Worm (Caenorhabditis elegans): ENCODE data around the gene sfrp-1.

The sfrp-1 gene

DNA sequence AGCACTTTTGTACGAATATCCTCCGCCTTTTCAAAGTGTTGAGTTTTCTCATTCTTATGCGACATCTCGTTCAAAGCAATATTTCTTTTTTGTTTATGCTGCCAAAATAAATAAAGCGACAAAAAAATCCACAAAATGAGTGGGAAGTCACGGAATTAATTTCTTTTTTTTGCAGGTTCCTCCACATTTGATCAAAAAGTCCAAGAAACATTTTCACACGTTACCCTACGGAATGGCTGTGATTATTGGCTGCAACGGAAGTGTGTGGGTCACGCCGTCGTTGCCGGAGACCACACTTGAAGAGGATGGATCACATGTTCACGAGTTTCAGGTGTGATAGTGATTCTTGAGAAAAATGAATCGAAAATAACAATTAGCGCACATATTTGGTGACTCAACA, 14.3 kb upstream of the sfrp-1 start, which contains the start of gene Y73B6BL.22:
Gene Y73B6BL.22 (minus strand): TSS at position 101 of the 400 bp plus-strand sequence.
- TF ChIP-seq lin-11 (tag; optimal IDR thresholded peaks at IDR 0.05) (no peak), sem-4 (tag; optimal IDR thresholded peaks at IDR 0.05) (no peak), ceh-16 (tag; optimal IDR thresholded peaks at IDR 0.05) (no peak), lin-39 (tag; optimal IDR thresholded peaks at IDR 0.05) (no peak), mab-5 (tag; optimal IDR thresholded peaks at IDR 0.05) (no peak), ztf-1 (GFP tag; conservative IDR thresholded peaks at IDR 0.05) (no peak), fos-1 (tag; optimal IDR thresholded peaks at IDR 0.05) (no peak), C34F6.9 (tag; optimal IDR thresholded peaks at IDR 0.05) (no peak), crh-2 (tag; optimal IDR thresholded peaks at IDR 0.05) (no peak), lin-13 (GFP tag; optimal IDR thresholded peaks at IDR 0.05) (no peak), unc-39 (tag; optimal IDR thresholded peaks at IDR 0.05) (no peak), aly-2 (tag; optimal IDR thresholded peaks at IDR 0.05) (no peak), ceh-82 (tag; optimal IDR thresholded peaks at IDR 0.05) (no peak), nhr-23 (tag; optimal IDR thresholded peaks at IDR 0.05) (no peak), ZK546.5 (tag; optimal IDR thresholded peaks at IDR 0.05) (no peak), nhr-21 (tag; optimal IDR thresholded peaks at IDR 0.05) (no peak), sma-3 (GFP tag; optimal IDR thresholded peaks at IDR 0.05) (no peak), gmeb-1 (tag; optimal IDR thresholded peaks at IDR 0.05) (no peak), elt-1 (tag; optimal IDR thresholded peaks at IDR 0.05) (no peak), unc-55 (GFP tag; optimal IDR thresholded peaks at IDR 0.05) (no peak)

DNA sequence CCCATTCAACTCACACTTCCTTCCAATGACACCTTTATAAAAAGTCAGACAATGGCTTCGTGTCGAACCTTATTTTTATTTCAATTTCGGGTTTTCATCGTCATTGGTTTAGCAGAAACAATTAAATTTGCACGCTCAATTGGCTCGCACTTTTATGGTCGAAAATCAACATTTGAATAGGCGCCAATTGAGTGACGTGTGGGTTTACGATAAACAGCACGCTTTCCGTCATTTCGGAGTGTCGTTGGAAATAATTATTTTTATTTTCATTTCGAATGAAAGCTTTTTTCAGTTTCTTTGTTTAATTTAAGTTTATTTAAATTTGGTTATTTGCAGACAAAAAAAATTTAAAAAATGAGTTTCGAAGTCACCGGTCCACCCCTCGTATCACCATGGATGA, 12.9 kb upstream of the sfrp-1 start, which contains the start of gene exos-2:
Gene exos-2 (plus strand): TSS at position 330 of the 400 bp plus-strand sequence.
- TF ChIP-seq nhr-6 (tag; optimal IDR thresholded peaks at IDR 0.05) = peak; percentile 37
- peak; percentile 14 for TF ChIP-seq ZK546.5 (tag; optimal IDR thresholded peaks at IDR 0.05)
- peak; percentile 69 for TF ChIP-seq sma-9 (GFP tag; optimal IDR thresholded peaks at IDR 0.05)
- no peak for TF ChIP-seq sma-9 (tag; optimal IDR thresholded peaks at IDR 0.05)
- TF ChIP-seq ama-1 (optimal IDR thresholded peaks at IDR 0.05) = no peak
- TF ChIP-seq ceh-82 (tag; optimal IDR thresholded peaks at IDR 0.05) = no peak
- TF ChIP-seq nhr-129 (tag; optimal IDR thresholded peaks at IDR 0.05) = peak; percentile 73
- TF ChIP-seq unc-55 (GFP tag; optimal IDR thresholded peaks at IDR 0.05) = peak; percentile 83
- TF ChIP-seq sma-3 (GFP tag; optimal IDR thresholded peaks at IDR 0.05) = peak; percentile 29
- TF ChIP-seq R02D3.7 (tag; optimal IDR thresholded peaks at IDR 0.05) = peak; percentile 99
- TF ChIP-seq skn-1 (tag; optimal IDR thresholded peaks at IDR 0.05) = no peak
- TF ChIP-seq lin-11 (tag; optimal IDR thresholded peaks at IDR 0.05) = peak; percentile 1
- peak; percentile 11 for TF ChIP-seq snpc-4 (tag; optimal IDR thresholded peaks at IDR 0.05)
- TF ChIP-seq unc-62 (GFP tag; optimal IDR thresholded peaks at IDR 0.05) = no peak
- TF ChIP-seq ztf-11 (tag; optimal IDR thresholded peaks at IDR 0.05) = no peak
- peak; percentile 61 for TF ChIP-seq crh-2 (tag; optimal IDR thresholded peaks at IDR 0.05)
- no peak for TF ChIP-seq mdl-1 (tag; optimal IDR thresholded peaks at IDR 0.05)
- TF ChIP-seq gmeb-1 (tag; optimal IDR thresholded peaks at IDR 0.05) = peak; percentile 96
- peak; percentile 39 for TF ChIP-seq nhr-21 (tag; optimal IDR thresholded peaks at IDR 0.05)
- peak; percentile 2 for TF ChIP-seq F13H6.1 (tag; optimal IDR thresholded peaks at IDR 0.05)
- no peak for TF ChIP-seq ceh-16 (tag; optimal IDR thresholded peaks at IDR 0.05)
- no peak for TF ChIP-seq aly-2 (tag; optimal IDR thresholded peaks at IDR 0.05)
- peak; percentile 60 for TF ChIP-seq C34F6.9 (tag; optimal IDR thresholded peaks at IDR 0.05)

DNA sequence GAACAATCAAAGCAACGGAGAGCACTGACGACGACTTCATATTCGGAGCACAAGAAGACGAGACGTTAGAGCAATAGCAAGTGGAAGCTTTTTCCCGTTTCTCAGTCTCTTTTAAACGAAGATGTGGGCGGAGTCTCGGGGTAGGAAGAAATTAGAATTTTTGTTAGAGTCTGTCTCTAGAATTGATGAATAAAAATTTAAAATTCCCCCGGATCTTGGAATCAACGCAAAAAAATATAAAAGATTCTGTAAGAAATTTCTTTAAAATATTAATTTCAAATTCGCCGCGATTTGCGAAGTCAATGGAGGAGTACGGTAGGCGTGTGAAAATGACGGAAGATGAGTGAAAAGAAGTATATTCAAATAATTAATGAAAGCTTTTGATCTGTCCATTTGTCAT, 11.2 kb upstream of the sfrp-1 start, which contains the start of gene nlp-71:
Gene nlp-71 (minus strand): TSS at position 101 of the 400 bp plus-strand sequence.
- TF ChIP-seq egl-27 (tag; optimal IDR thresholded peaks at IDR 0.05) (no peak), fos-1 (tag; optimal IDR thresholded peaks at IDR 0.05) (no peak), zag-1 (tag; optimal IDR thresholded peaks at IDR 0.05) (no peak), nhr-21 (tag; optimal IDR thresholded peaks at IDR 0.05) (no peak), aly-2 (tag; optimal IDR thresholded peaks at IDR 0.05) (no peak), ZK546.5 (tag; optimal IDR thresholded peaks at IDR 0.05) (no peak), blmp-1 (tag; optimal IDR thresholded peaks at IDR 0.05; ENCODE audit: insufficient read depth) (no peak), peb-1 (tag; optimal IDR thresholded peaks at IDR 0.05) (no peak), lin-11 (tag; optimal IDR thresholded peaks at IDR 0.05) (no peak), skn-1 (tag; optimal IDR thresholded peaks at IDR 0.05) (no peak), nhr-10 (tag; optimal IDR thresholded peaks at IDR 0.05) (no peak), nhr-237 (tag; optimal IDR thresholded peaks at IDR 0.05) (no peak), nhr-11 (tag; optimal IDR thresholded peaks at IDR 0.05) (no peak), sem-4 (tag; optimal IDR thresholded peaks at IDR 0.05) (no peak), crh-2 (tag; optimal IDR thresholded peaks at IDR 0.05) (no peak)
